Worm (Caenorhabditis elegans): ENCODE measurements around the gene R04B5.5.

- TF ChIP-seq rnt-1 (tag; optimal IDR thresholded peaks at IDR 0.05) = no peak
- TF ChIP-seq sox-4 (tag; optimal IDR thresholded peaks at IDR 0.05) = no peak
- no peak for TF ChIP-seq ahr-1 (tag; optimal IDR thresholded peaks at IDR 0.05)
- TF ChIP-seq ztf-16 (tag; optimal IDR thresholded peaks at IDR 0.05) = no peak
- no peak for TF ChIP-seq unc-42 (tag; optimal IDR thresholded peaks at IDR 0.05)
- no peak for TF ChIP-seq hlh-15 (tag; optimal IDR thresholded peaks at IDR 0.05)
- no peak for TF ChIP-seq dmd-4 (tag; optimal IDR thresholded peaks at IDR 0.05; ENCODE audit: borderline replicate concordance)
- TF ChIP-seq ceh-45 (GFP tag; IDR thresholded peaks at IDR 0.05) = no peak
- TF ChIP-seq F13H6.1 (tag; optimal IDR thresholded peaks at IDR 0.05) = no peak
- TF ChIP-seq tbx-7 (tag; optimal IDR thresholded peaks at IDR 0.05) = no peak
- no peak for TF ChIP-seq che-1 (tag; optimal IDR thresholded peaks at IDR 0.05)
- no peak for TF ChIP-seq elt-2 (tag; optimal IDR thresholded peaks at IDR 0.05)
- no peak for TF ChIP-seq hlh-8 (tag; optimal IDR thresholded peaks at IDR 0.05)
These were observed 42.5 kb upstream of the R04B5.5 start for ce11 chrV:10044735-10045134.
